Fruit fly (Drosophila melanogaster) whole organism, wandering third instar larva: ENCODE data around the gene bchs.

ENCODE experiments used
- Abd-B ChIP-seq: fragments of >200 bp; optimal IDR thresholded peaks from 2 replicates; lab custom pipeline; 2017; ENCODE audit warnings: missing biosample characterization, missing genetic modification characterization
- CG32264 ChIP-seq: fragments of 200-800 bp; sonication (Bioruptor generic); optimal IDR thresholded peaks from 2 replicates; lab custom pipeline; 2016; ENCODE audit warnings: missing biosample characterization, missing genetic modification characterization
- CG9705 ChIP-seq: fragments of 200-800 bp; sonication (Bioruptor generic); optimal IDR thresholded peaks from 2 replicates; lab custom pipeline; 2018; ENCODE audit warnings: missing biosample characterization, mild to moderate bottlenecking, missing genetic modification characterization
- CrebA ChIP-seq: fragments of 200-800 bp; sonication (Bioruptor generic); optimal IDR thresholded peaks from 2 replicates; lab custom pipeline; 2016; ENCODE audit warnings: missing biosample characterization, mild to moderate bottlenecking, missing genetic modification characterization, borderline replicate concordance
- Dfd ChIP-seq: fragments of >200 bp; optimal IDR thresholded peaks from 2 replicates; lab custom pipeline; 2017; ENCODE audit warnings: missing biosample characterization, missing genetic modification characterization
- Dif ChIP-seq: fragments of 200-275, 200-300 bp; sonication (Bioruptor generic); optimal IDR thresholded peaks from 2 replicates; lab custom pipeline; 2018; ENCODE audit warnings: missing biosample characterization, missing genetic modification characterization; ENCODE audit not compliant: partially characterized antibody
- GATAd ChIP-seq: sonication (Bioruptor generic); optimal IDR thresholded peaks from 2 replicates; lab custom pipeline; 2016; ENCODE audit warnings: missing biosample characterization, missing genetic modification characterization
- HLH106 ChIP-seq: fragments of 200-800 bp; optimal IDR thresholded peaks from 3 replicates; lab custom pipeline; 2019; ENCODE audit warnings: missing biosample characterization, mild to moderate bottlenecking, missing genetic modification characterization, moderate library complexity
- Hnf4 ChIP-seq: fragments of 200-800 bp; sonication (Bioruptor generic); optimal IDR thresholded peaks from 2 replicates; lab custom pipeline; 2016; ENCODE audit warnings: missing biosample characterization, mild to moderate bottlenecking, missing genetic modification characterization
- Hr78 ChIP-seq: fragments of >200 bp; optimal IDR thresholded peaks from 2 replicates; lab custom pipeline; 2017; ENCODE audit warnings: missing biosample characterization, missing genetic modification characterization
- Hr83 ChIP-seq: fragments of 200-300 bp; sonication (Bioruptor generic); optimal IDR thresholded peaks from 2 replicates; lab custom pipeline; 2016; ENCODE audit warnings: missing biosample characterization, mild to moderate bottlenecking, missing genetic modification characterization, moderate library complexity; ENCODE audit not compliant: poor library complexity, severe bottlenecking
- Jra ChIP-seq: sonication (Bioruptor generic); optimal IDR thresholded peaks from 2 replicates; lab custom pipeline; 2016; ENCODE audit warnings: missing biosample characterization, missing genetic modification characterization
- Mio ChIP-seq: sonication (Bioruptor generic); optimal IDR thresholded peaks from 2 replicates; lab custom pipeline; 2016; ENCODE audit warnings: missing biosample characterization, missing genetic modification characterization
- N ChIP-seq: fragments of >200 bp; optimal IDR thresholded peaks from 2 replicates; lab custom pipeline; 2018; ENCODE audit warnings: missing biosample characterization, missing external identifiers, missing genetic modification characterization
- OdsH ChIP-seq: fragments of 200-800 bp; sonication (Bioruptor generic); optimal IDR thresholded peaks from 2 replicates; lab custom pipeline; 2016; ENCODE audit warnings: missing biosample characterization, mild to moderate bottlenecking, missing genetic modification characterization
- Rel ChIP-seq, 2 experiments: fragments of 200-800 bp; sonication (Bioruptor generic) in 1 of 2; optimal IDR thresholded peaks; 2 replicates in 1 of 2; 3 replicates in 1 of 2; lab custom pipeline; 2016 to 2019; ENCODE audit warnings: mild to moderate bottlenecking in 2 of 2, missing biosample characterization in 2 of 2, missing genetic modification characterization in 2 of 2, moderate library complexity in 1 of 2
- Sp1 ChIP-seq: fragments of 200-800 bp; sonication (Bioruptor generic); optimal IDR thresholded peaks from 3 replicates; lab custom pipeline; 2019; ENCODE audit warnings: missing biosample characterization, mild to moderate bottlenecking, missing genetic modification characterization, moderate library complexity
- Vsx2 ChIP-seq: fragments of 200-300, 225-300 bp; sonication (Bioruptor generic); optimal IDR thresholded peaks from 2 replicates; lab custom pipeline; 2018; ENCODE audit warnings: missing biosample characterization, missing genetic modification characterization; ENCODE audit not compliant: partially characterized antibody
- br ChIP-seq: fragments of 200-800 bp; sonication (Bioruptor generic); optimal IDR thresholded peaks from 2 replicates; lab custom pipeline; 2016; ENCODE audit warnings: missing biosample characterization, missing genetic modification characterization
- brk ChIP-seq: fragments of 200-800 bp; sonication (Bioruptor generic); optimal IDR thresholded peaks from 2 replicates; lab custom pipeline; 2016; ENCODE audit warnings: missing biosample characterization, mild to moderate bottlenecking, missing genetic modification characterization
- dl ChIP-seq, 2 experiments: fragments of 175-275, 200-275 bp in 1 of 2; fragments of 200-275 bp in 1 of 2; sonication (Bioruptor generic); optimal IDR thresholded peaks; lab custom pipeline; 2018; ENCODE audit warnings: mild to moderate bottlenecking in 2 of 2, missing biosample characterization in 2 of 2, missing genetic modification characterization in 2 of 2, moderate library complexity in 2 of 2; ENCODE audit not compliant: partially characterized antibody in 2 of 2, insufficient read depth in 1 of 2
- dmrt93B ChIP-seq: fragments of 200-800 bp; sonication (Bioruptor generic); optimal IDR thresholded peaks from 2 replicates; lab custom pipeline; 2018; ENCODE audit warnings: missing biosample characterization, mild to moderate bottlenecking, missing genetic modification characterization
- dsf ChIP-seq: sonication (Bioruptor generic); optimal IDR thresholded peaks from 2 replicates; lab custom pipeline; 2016; ENCODE audit warnings: missing biosample characterization, missing genetic modification characterization, borderline replicate concordance
- ey ChIP-seq: fragments of 200-800 bp; sonication (Bioruptor generic); optimal IDR thresholded peaks from 2 replicates; lab custom pipeline; 2016; ENCODE audit warnings: missing biosample characterization, missing genetic modification characterization
- foxo ChIP-seq, 2 experiments: fragments of 200-800 bp; sonication (Bioruptor generic); optimal IDR thresholded peaks; 2 replicates in 1 of 2; 3 replicates in 1 of 2; lab custom pipeline; 2016 to 2017; ENCODE audit warnings: missing biosample characterization in 2 of 2, missing genetic modification characterization in 2 of 2
- fru ChIP-seq: fragments of 200-800 bp; sonication (Bioruptor generic); optimal IDR thresholded peaks from 3 replicates; lab custom pipeline; 2016; ENCODE audit warnings: missing biosample characterization, mild to moderate bottlenecking, missing genetic modification characterization
- h ChIP-seq: fragments of 200-800 bp; sonication (Bioruptor generic); optimal IDR thresholded peaks from 3 replicates; lab custom pipeline; 2016; ENCODE audit warnings: missing biosample characterization, mild to moderate bottlenecking, missing genetic modification characterization
- jim ChIP-seq: fragments of 175-275, 200-325 bp; sonication (Bioruptor generic); optimal IDR thresholded peaks from 2 replicates; lab custom pipeline; 2016; ENCODE audit warnings: missing biosample characterization, mild to moderate bottlenecking, missing genetic modification characterization
- lola ChIP-seq: fragments of >200 bp; optimal IDR thresholded peaks from 2 replicates; lab custom pipeline; 2017; ENCODE audit warnings: missing biosample characterization, missing genetic modification characterization
- psq ChIP-seq: fragments of 200-800 bp; sonication (Bioruptor generic); optimal IDR thresholded peaks from 3 replicates; lab custom pipeline; 2017; ENCODE audit warnings: missing biosample characterization, mild to moderate bottlenecking, missing genetic modification characterization, moderate library complexity
- rgr ChIP-seq: fragments of 200-800 bp; sonication (Bioruptor generic); optimal IDR thresholded peaks from 3 replicates; lab custom pipeline; 2016; ENCODE audit warnings: missing biosample characterization, mild to moderate bottlenecking, missing genetic modification characterization
- sage ChIP-seq: fragments of 200-800 bp; sonication (Bioruptor generic); optimal IDR thresholded peaks from 2 replicates; lab custom pipeline; 2016; ENCODE audit warnings: missing biosample characterization, mild to moderate bottlenecking, missing genetic modification characterization
- sv ChIP-seq: fragments of 200-800 bp; sonication (Bioruptor generic); optimal IDR thresholded peaks from 3 replicates; lab custom pipeline; 2016; ENCODE audit warnings: missing biosample characterization, missing genetic modification characterization
- tai ChIP-seq: sonication (Bioruptor generic); optimal IDR thresholded peaks from 2 replicates; lab custom pipeline; 2016; ENCODE audit warnings: missing biosample characterization, missing genetic modification characterization
- usp ChIP-seq: fragments of >200 bp; optimal IDR thresholded peaks from 2 replicates; lab custom pipeline; 2017; ENCODE audit warnings: missing biosample characterization, missing genetic modification characterization
- woc ChIP-seq: sonication (Bioruptor generic); optimal IDR thresholded peaks from 2 replicates; lab custom pipeline; 2016; ENCODE audit warnings: missing biosample characterization, mild to moderate bottlenecking, missing genetic modification characterization

bchs gene

DNA sequence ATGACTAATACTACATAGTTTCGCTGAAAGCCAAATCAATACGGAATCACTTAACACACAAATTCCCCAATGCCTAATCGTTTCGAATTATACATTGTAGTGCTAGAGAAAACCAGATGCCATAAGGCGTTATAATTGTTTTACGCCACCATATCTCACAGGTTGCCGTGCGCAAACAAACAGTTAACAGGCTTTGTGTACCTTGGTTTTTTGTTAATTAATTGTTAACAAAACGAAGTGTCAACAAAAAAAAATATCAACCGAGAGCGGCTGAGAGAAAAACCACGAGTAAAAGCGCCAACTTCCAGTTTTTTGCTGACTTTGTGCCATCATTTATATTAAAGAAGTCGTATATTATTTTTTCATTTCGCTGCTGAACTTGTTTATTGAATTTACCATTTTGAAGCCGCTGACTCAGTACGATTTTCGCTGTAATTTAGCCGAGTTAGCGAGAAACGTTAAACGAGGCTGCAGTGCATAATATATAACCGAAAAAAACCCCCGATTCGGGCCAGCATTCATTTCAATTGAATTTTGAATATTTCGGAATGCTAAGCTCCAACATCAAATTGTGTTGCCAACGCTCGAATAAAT lies 30.4 kb upstream of the bchs start:
- TF ChIP-seq Rel (GFP tag; optimal IDR thresholded peaks at IDR 0.05; lab: Kevin White, UChicago), result no peak
- TF ChIP-seq Rel (tag; optimal IDR thresholded peaks at IDR 0.05; lab: Kevin White, UChicago), result no peak
- TF ChIP-seq rgr, result peak; percentile 48
- no peak for TF ChIP-seq Dfd (GFP tag; lab: Kevin White, UChicago)
- TF ChIP-seq jim (GFP tag; lab: Kevin White, UChicago), result no peak
- TF ChIP-seq Dif (GFP tag; lab: Kevin White, UChicago), result no peak
- TF ChIP-seq dsf (GFP tag; lab: Kevin White, UChicago), result no peak
- no peak for TF ChIP-seq brk (GFP tag; lab: Kevin White, UChicago)
- no peak for TF ChIP-seq tai (GFP tag; lab: Kevin White, UChicago)
- no peak for TF ChIP-seq Jra
- peak; percentile 8 for TF ChIP-seq Sp1 (GFP tag; lab: Kevin White, UChicago)
- TF ChIP-seq Hr83, result peak; percentile 73
- no peak for TF ChIP-seq lola
- TF ChIP-seq GATAd, result no peak
- TF ChIP-seq CG32264 (GFP tag; lab: Kevin White, UChicago), result no peak
- peak; percentile 33 for TF ChIP-seq OdsH
- TF ChIP-seq HLH106 (tag; lab: Kevin White, UChicago), result no peak
- no peak for TF ChIP-seq psq
- peak; percentile 8 for TF ChIP-seq Hnf4 (GFP tag; lab: Kevin White, UChicago)
- TF ChIP-seq dmrt93B (GFP tag; lab: Kevin White, UChicago), result peak; percentile 15
- peak; percentile 42 for TF ChIP-seq h (GFP tag; lab: Kevin White, UChicago)
- TF ChIP-seq Mio (GFP tag; lab: Kevin White, UChicago), result no peak
- TF ChIP-seq CrebA (GFP tag; lab: Kevin White, UChicago), result no peak
- no peak for TF ChIP-seq Vsx2 (GFP tag; lab: Kevin White, UChicago)

DNA sequence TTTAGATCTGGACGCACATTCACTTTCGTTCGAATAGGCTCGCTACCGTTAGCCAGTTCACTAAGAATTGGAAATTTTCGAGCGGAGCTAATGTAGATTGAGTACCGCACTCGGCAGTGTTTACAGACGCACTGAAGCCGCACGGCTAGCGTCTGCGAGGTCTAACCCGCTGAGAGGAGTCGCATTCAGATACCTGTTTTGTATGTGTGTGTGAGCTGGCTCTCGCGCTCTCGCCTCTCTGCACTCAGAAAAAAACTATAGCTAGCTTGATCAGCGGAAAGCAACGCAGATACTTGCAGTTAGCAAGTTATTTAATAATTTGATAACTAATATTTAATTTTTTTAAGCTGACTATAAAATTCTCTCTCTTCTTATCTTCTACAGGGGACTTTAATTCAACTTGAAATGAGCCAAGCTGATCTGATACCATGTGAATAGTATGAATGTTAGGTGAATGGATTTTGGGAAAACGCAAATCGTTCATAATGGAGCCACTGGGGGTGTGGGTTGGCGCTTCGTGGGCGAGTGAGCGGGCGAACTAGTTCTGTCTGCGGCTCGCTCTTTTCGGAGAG lies 27.5 kb upstream of the bchs start, which contains the start of gene rau:
Gene rau, minus strand, starts transcription at position 136 of the 572 bp plus-strand sequence.
- TF ChIP-seq sv (peak; percentile 51), CG9705 (peak; percentile 54), psq (peak; percentile 31), sage (GFP tag; lab: Kevin White, UChicago) (peak; percentile 23), usp (GFP tag; lab: Kevin White, UChicago) (no peak), brk (GFP tag; lab: Kevin White, UChicago) (peak; percentile 51), Hnf4 (GFP tag; lab: Kevin White, UChicago) (peak; percentile 48), fru (GFP tag; lab: Kevin White, UChicago) (peak; percentile 52), OdsH (peak; percentile 61), h (GFP tag; lab: Kevin White, UChicago) (peak; percentile 65), Sp1 (GFP tag; lab: Kevin White, UChicago) (peak; percentile 69), woc (peak; percentile 52), dmrt93B (GFP tag; lab: Kevin White, UChicago) (peak; percentile 38), Hr83 (peak; percentile 32), rgr (peak; percentile 42), Hr78 (GFP tag; lab: Kevin White, UChicago) (no peak), foxo (GFP tag; optimal IDR thresholded peaks at IDR 0.05; lab: Kevin White, UChicago) (peak in 1 of 2 experiments; percentile 59), dl (GFP tag; optimal IDR thresholded peaks at IDR 0.05; lab: Kevin White, UChicago; ENCODE audit: insufficient read depth in 1 of 2, partially characterized antibody in 2 of 2) (peak in 1 of 2 experiments; percentile 35), CrebA (GFP tag; lab: Kevin White, UChicago) (no peak), br (GFP tag; lab: Kevin White, UChicago) (peak; percentile 70), ey (GFP tag; lab: Kevin White, UChicago) (peak; percentile 66), Rel (GFP tag; optimal IDR thresholded peaks at IDR 0.05; lab: Kevin White, UChicago) (no peak), Rel (tag; optimal IDR thresholded peaks at IDR 0.05; lab: Kevin White, UChicago) (no peak), Abd-B (no peak), N (GFP tag; lab: Kevin White, UChicago) (no peak), Dif (GFP tag; lab: Kevin White, UChicago) (peak; percentile 70), HLH106 (tag; lab: Kevin White, UChicago) (peak; percentile 72), GATAd (no peak)
